Fruit fly (Drosophila melanogaster) whole organism, embryonic: ENCODE measurements around the gene CG7634.

Experiments used
- CG11560 ChIP-seq: fragments of 200-800 bp; sonication (Bioruptor generic); IDR thresholded peaks from 3 replicates; pipeline ENCODE4 v1.3.6; 2022; ENCODE audit warnings: missing biosample characterization, missing genetic modification characterization
- CG12071 ChIP-seq: fragments of 200-800 bp; sonication (Bioruptor generic); optimal IDR thresholded peaks from 3 replicates; lab custom pipeline; 2018; ENCODE audit warnings: missing biosample characterization, mild to moderate bottlenecking, missing genetic modification characterization
- CG12236 ChIP-seq: fragments of 200-800 bp; sonication (Bioruptor generic); optimal IDR thresholded peaks from 2 replicates; lab custom pipeline; 2016; ENCODE audit warnings: missing biosample characterization, missing genetic modification characterization
- CG12942 ChIP-seq: fragments of 200-800 bp; sonication (Bioruptor generic); optimal IDR thresholded peaks from 3 replicates; lab custom pipeline; 2016; ENCODE audit warnings: missing biosample characterization, missing genetic modification characterization
- CG13424 ChIP-seq: fragments of 200-800 bp; sonication (Bioruptor generic); optimal IDR thresholded peaks from 2 replicates; lab custom pipeline; 2019; ENCODE audit warnings: missing biosample characterization, mild to moderate bottlenecking, missing genetic modification characterization, moderate library complexity
- CG14050 ChIP-seq: fragments of 200-800 bp; sonication (Bioruptor generic); IDR thresholded peaks from 3 replicates; pipeline ENCODE4 v1.3.6; 2022; ENCODE audit warnings: missing biosample characterization, missing genetic modification characterization
- CG15073 ChIP-seq: fragments of 200-800 bp; sonication (Bioruptor generic); optimal IDR thresholded peaks from 2 replicates; lab custom pipeline; 2016; ENCODE audit warnings: missing biosample characterization, missing genetic modification characterization
- CG1647 ChIP-seq: fragments of 200-800 bp; sonication (Bioruptor generic); optimal IDR thresholded peaks from 3 replicates; lab custom pipeline; 2016; ENCODE audit warnings: missing biosample characterization, missing genetic modification characterization
- CG16779 ChIP-seq: fragments of 200-800 bp; sonication (Bioruptor generic); IDR thresholded peaks from 2 replicates; pipeline ENCODE4 v1.3.6; 2022; ENCODE audit warnings: missing biosample characterization, missing genetic modification characterization
- CG2116 ChIP-seq: fragments of 200-800 bp; sonication (Bioruptor generic); optimal IDR thresholded peaks from 3 replicates; lab custom pipeline; 2018; ENCODE audit warnings: missing biosample characterization, mild to moderate bottlenecking, missing genetic modification characterization
- CG2889 ChIP-seq: fragments of 200-800 bp; sonication (Bioruptor generic); IDR thresholded peaks from 3 replicates; pipeline ENCODE4 v1.3.6; 2022; ENCODE audit warnings: missing biosample characterization, missing genetic modification characterization
- CG31365 ChIP-seq: fragments of 200-800 bp; sonication (Bioruptor generic); optimal IDR thresholded peaks from 2 replicates; lab custom pipeline; 2018; ENCODE audit warnings: missing biosample characterization, mild to moderate bottlenecking, missing genetic modification characterization
- CG3995 ChIP-seq: fragments of 200-800 bp; sonication (Bioruptor generic); optimal IDR thresholded peaks from 3 replicates; lab custom pipeline; 2016; ENCODE audit warnings: missing biosample characterization, missing genetic modification characterization
- CG42726 ChIP-seq: fragments of 200-800 bp; sonication (Bioruptor generic); IDR thresholded peaks from 2 replicates; pipeline ENCODE4 v1.3.6; 2022; ENCODE audit warnings: missing biosample characterization, missing genetic modification characterization; ENCODE audit not compliant: partially characterized antibody
- CG6175 ChIP-seq: fragments of 200-800 bp; sonication (Bioruptor generic); IDR thresholded peaks from 3 replicates; pipeline ENCODE4 v1.3.6; 2022; ENCODE audit warnings: missing biosample characterization, missing genetic modification characterization
- CG6791 ChIP-seq: fragments of 200-800 bp; sonication (Bioruptor generic); IDR thresholded peaks from 3 replicates; pipeline ENCODE4 v1.3.6; 2022; ENCODE audit warnings: missing biosample characterization, missing genetic modification characterization; ENCODE audit not compliant: partially characterized antibody
- CG7271 ChIP-seq: fragments of 200-800 bp; sonication (Bioruptor generic); optimal IDR thresholded peaks from 2 replicates; lab custom pipeline; 2018; ENCODE audit warnings: missing biosample characterization, mild to moderate bottlenecking, missing genetic modification characterization, moderate library complexity
- Camta ChIP-seq: fragments of 200-800 bp; sonication (Bioruptor generic); optimal IDR thresholded peaks from 2 replicates; lab custom pipeline; 2016; ENCODE audit warnings: missing biosample characterization, missing genetic modification characterization
- CkIIα-i1 ChIP-seq: fragments of 200-800 bp; sonication (Bioruptor generic); IDR thresholded peaks from 2 replicates; pipeline ENCODE4 v1.3.6; 2022; ENCODE audit warnings: missing biosample characterization, missing genetic modification characterization
- Dref ChIP-seq: fragments of 200-800 bp; sonication (Bioruptor generic); IDR thresholded peaks from 2 replicates; pipeline ENCODE4 v1.3.6; 2022; ENCODE audit warnings: missing biosample characterization, missing genetic modification characterization
- Drgx ChIP-seq: fragments of 200-800 bp; sonication (Bioruptor generic); IDR thresholded peaks from 2 replicates; pipeline ENCODE4 v1.3.6; 2022; ENCODE audit warnings: missing biosample characterization, missing genetic modification characterization
- Hr51 ChIP-seq, 2 experiments: fragments of 200-800 bp; sonication (Bioruptor generic); optimal IDR thresholded peaks; 2 replicates in 1 of 2; 3 replicates in 1 of 2; lab custom pipeline; 2016 to 2018; ENCODE audit warnings: missing biosample characterization in 2 of 2, missing genetic modification characterization in 2 of 2, mild to moderate bottlenecking in 1 of 2, moderate library complexity in 1 of 2
- Lim3 ChIP-seq: fragments of 200-800 bp; sonication (Bioruptor generic); IDR thresholded peaks from 2 replicates; pipeline ENCODE4 v1.3.6; 2022; ENCODE audit warnings: missing biosample characterization, missing genetic modification characterization
- MTF-1 ChIP-seq: fragments of 200-800 bp; sonication (Bioruptor generic); optimal IDR thresholded peaks from 2 replicates; lab custom pipeline; 2018; ENCODE audit warnings: missing biosample characterization, mild to moderate bottlenecking, missing genetic modification characterization, borderline replicate concordance
- Nf-YB ChIP-seq: fragments of 200-800 bp; sonication (Bioruptor generic); optimal IDR thresholded peaks from 3 replicates; lab custom pipeline; 2019; ENCODE audit warnings: missing biosample characterization, mild to moderate bottlenecking, missing genetic modification characterization, moderate library complexity
- Sox100B ChIP-seq: fragments of 200-800 bp; sonication (Bioruptor generic); optimal IDR thresholded peaks from 3 replicates; lab custom pipeline; 2018; ENCODE audit warnings: missing biosample characterization, mild to moderate bottlenecking, missing genetic modification characterization
- Usf ChIP-seq: fragments of 200-800 bp; sonication (Bioruptor generic); optimal IDR thresholded peaks from 2 replicates; lab custom pipeline; 2017; ENCODE audit warnings: missing genotype, missing biosample characterization, missing genetic modification characterization
- Xrp1 ChIP-seq: fragments of 200-800 bp; sonication (Bioruptor generic); IDR thresholded peaks from 2 replicates; pipeline ENCODE4 v1.3.6; 2022; ENCODE audit warnings: missing biosample characterization, missing genetic modification characterization
- aop ChIP-seq: fragments of 200-800 bp; sonication (Bioruptor generic); IDR thresholded peaks from 2 replicates; pipeline ENCODE4 v1.3.6; 2022; ENCODE audit warnings: missing biosample characterization, missing genetic modification characterization
- bigmax ChIP-seq: fragments of 200-800 bp; sonication (Bioruptor generic); optimal IDR thresholded peaks from 2 replicates; lab custom pipeline; 2018; ENCODE audit warnings: missing biosample characterization, mild to moderate bottlenecking, missing genetic modification characterization
- cg ChIP-seq: fragments of 200-800 bp; sonication (Bioruptor generic); optimal IDR thresholded peaks from 3 replicates; lab custom pipeline; 2019; ENCODE audit warnings: missing biosample characterization, mild to moderate bottlenecking, missing genetic modification characterization, moderate library complexity
- chn ChIP-seq: fragments of 200-800 bp; sonication (Bioruptor generic); optimal IDR thresholded peaks from 2 replicates; lab custom pipeline; 2016; ENCODE audit warnings: missing biosample characterization, missing genetic modification characterization
- ci ChIP-seq: fragments of 200-800 bp; sonication (Bioruptor generic); IDR thresholded peaks from 3 replicates; pipeline ENCODE4 v1.3.6; 2022; ENCODE audit warnings: missing biosample characterization, missing genetic modification characterization
- crp ChIP-seq, 2 experiments: fragments of 200-800 bp; sonication (Bioruptor generic); optimal IDR thresholded peaks; 2 replicates in 1 of 2; 3 replicates in 1 of 2; lab custom pipeline; 2017; ENCODE audit warnings: missing biosample characterization in 2 of 2, missing genetic modification characterization in 2 of 2, mild to moderate bottlenecking in 1 of 2, moderate library complexity in 1 of 2
- ems ChIP-seq: fragments of 200-800 bp; sonication (Bioruptor generic); optimal IDR thresholded peaks from 3 replicates; lab custom pipeline; 2016; ENCODE audit warnings: missing biosample characterization, missing genetic modification characterization
- fd102C ChIP-seq: fragments of 200-800 bp; sonication (Bioruptor generic); optimal IDR thresholded peaks from 2 replicates; lab custom pipeline; 2018; ENCODE audit warnings: missing biosample characterization, mild to moderate bottlenecking, missing genetic modification characterization, moderate library complexity
- fd64A ChIP-seq: fragments of 200-800 bp; sonication (Bioruptor generic); optimal IDR thresholded peaks from 3 replicates; lab custom pipeline; 2018; ENCODE audit warnings: missing biosample characterization, mild to moderate bottlenecking, missing genetic modification characterization
- gce ChIP-seq: fragments of 200-800 bp; sonication (Bioruptor generic); IDR thresholded peaks from 3 replicates; pipeline ENCODE4 v1.3.6; 2022; ENCODE audit warnings: missing biosample characterization, missing genetic modification characterization
- her ChIP-seq: fragments of 200-800 bp; sonication (Bioruptor generic); optimal IDR thresholded peaks from 2 replicates; lab custom pipeline; 2016; ENCODE audit warnings: missing biosample characterization, missing genetic modification characterization
- lola ChIP-seq, 3 experiments: fragments of >200 bp in 2 of 3; fragments of 200-800 bp in 1 of 3; sonication (Bioruptor generic) in 1 of 3; optimal IDR thresholded peaks; 2 replicates each; lab custom pipeline; 2017 to 2019; ENCODE audit warnings: missing biosample characterization in 3 of 3, missing genetic modification characterization in 3 of 3, mild to moderate bottlenecking in 1 of 3, moderate library complexity in 1 of 3
- mirr ChIP-seq: fragments of 200-800 bp; sonication (Bioruptor generic); optimal IDR thresholded peaks from 3 replicates; lab custom pipeline; 2018; ENCODE audit warnings: missing biosample characterization, mild to moderate bottlenecking, missing genetic modification characterization
- nerfin-1 ChIP-seq: fragments of 200-800 bp; sonication (Bioruptor generic); optimal IDR thresholded peaks from 3 replicates; lab custom pipeline; 2019; ENCODE audit warnings: missing biosample characterization, mild to moderate bottlenecking, missing genetic modification characterization, moderate library complexity
- odd ChIP-seq: fragments of 200-800 bp; sonication (Bioruptor generic); optimal IDR thresholded peaks from 2 replicates; lab custom pipeline; 2017; ENCODE audit warnings: missing biosample characterization, mild to moderate bottlenecking, missing genetic modification characterization
- pan ChIP-seq, 4 experiments: fragments of >200 bp in 3 of 4; fragments of 200-800 bp in 1 of 4; sonication (Bioruptor generic) in 1 of 4; optimal IDR thresholded peaks in 3 of 4; IDR thresholded peaks in 1 of 4; 2 replicates each; pipeline versions ENCODE4 v1.3.6 to Lab custom; 2017 to 2022; ENCODE audit warnings: missing biosample characterization in 2 of 4, missing genetic modification characterization in 2 of 4, mixed read lengths in 1 of 4
- pros ChIP-seq: fragments of 200-800 bp; sonication (Bioruptor generic); optimal IDR thresholded peaks from 3 replicates; lab custom pipeline; 2019; ENCODE audit warnings: missing biosample characterization, mild to moderate bottlenecking, missing genetic modification characterization, moderate library complexity
- rib ChIP-seq: fragments of 200-800 bp; sonication (Bioruptor generic); IDR thresholded peaks from 2 replicates; pipeline ENCODE4 v1.3.6; 2022; ENCODE audit warnings: missing biosample characterization, missing genetic modification characterization
- sob ChIP-seq: fragments of 200-800 bp; sonication (Bioruptor generic); IDR thresholded peaks from 2 replicates; pipeline ENCODE4 v1.3.6; 2022; ENCODE audit warnings: missing biosample characterization, missing genetic modification characterization
- tap ChIP-seq: fragments of 200-800 bp; optimal IDR thresholded peaks from 3 replicates; lab custom pipeline; 2019; ENCODE audit warnings: missing biosample characterization, mild to moderate bottlenecking, missing genetic modification characterization, moderate library complexity
- toy ChIP-seq: fragments of 200-800 bp; sonication (Bioruptor generic); IDR thresholded peaks from 2 replicates; pipeline ENCODE4 v1.3.6; 2022; ENCODE audit warnings: missing biosample characterization, missing genetic modification characterization
- ttk ChIP-seq: fragments of 200-800 bp; sonication (Bioruptor generic); IDR thresholded peaks from 2 replicates; pipeline ENCODE4 v2.1.2; 2022; ENCODE audit warnings: missing biosample characterization, missing genetic modification characterization
- zen ChIP-seq: fragments of 200-800 bp; sonication (Bioruptor generic); optimal IDR thresholded peaks from 3 replicates; lab custom pipeline; 2018; ENCODE audit warnings: missing biosample characterization, mild to moderate bottlenecking, missing genetic modification characterization, moderate library complexity

Gene CG7634

dm6 chr3L:21610535-21610934, 45.3 kb downstream of the CG7634 start:
- TF ChIP-seq ttk (GFP tag; lab: Robert Waterston, UW) (no peak), CG11560 (0 out of 3 replicates have a peak, but pooled peaks have one; percentile 37), mirr (GFP tag; lab: Kevin White, UChicago) (no peak), CG12942 (GFP tag; lab: Kevin White, UChicago) (no peak), bigmax (GFP tag; lab: Kevin White, UChicago) (no peak), CG15073 (no peak), CG13424 (no peak), odd (GFP tag; lab: Kevin White, UChicago) (no peak), Camta (GFP tag; lab: Kevin White, UChicago) (no peak), CG2116 (GFP tag; lab: Kevin White, UChicago) (no peak), CG1647 (GFP tag; lab: Kevin White, UChicago) (no peak), ci (GFP tag; lab: Robert Waterston, UW) (no peak), CG31365 (tag; lab: Kevin White, UChicago) (no peak), CG14050 (no peak), CG16779 (no peak), MTF-1 (no peak), Nf-YB (GFP tag; lab: Kevin White, UChicago) (peak; percentile 92), rib (GFP tag; lab: Robert Waterston, UW) (no peak), Hr51 (GFP tag; optimal IDR thresholded peaks at IDR 0.05; lab: Kevin White, UChicago) (no peak), CG7271 (tag; lab: Kevin White, UChicago) (no peak), chn (GFP tag; lab: Kevin White, UChicago) (no peak), CG2889 (GFP tag; lab: Robert Waterston, UW) (no peak), ems (GFP tag; lab: Kevin White, UChicago) (no peak), CG42726 (GFP tag; lab: Robert Waterston, UW) (no peak), Sox100B (no peak), gce (GFP tag; lab: Robert Waterston, UW) (no peak), fd64A (GFP tag; lab: Kevin White, UChicago) (no peak), CG3995 (GFP tag; lab: Kevin White, UChicago) (no peak), tap (no peak), fd102C (GFP tag; lab: Kevin White, UChicago) (no peak), pros (GFP tag; lab: Kevin White, UChicago) (peak; percentile 60), aop (GFP tag; lab: Robert Waterston, UW) (no peak), cg (GFP tag; lab: Kevin White, UChicago) (peak; percentile 64), zen (no peak), CG6175 (GFP tag; lab: Robert Waterston, UW) (0 out of 3 replicates have a peak, but pooled peaks have one; percentile 27), nerfin-1 (tag; lab: Kevin White, UChicago) (peak; percentile 18), Usf (GFP tag; lab: Kevin White, UChicago) (no peak), her (GFP tag; lab: Kevin White, UChicago) (no peak), Drgx (GFP tag; lab: Robert Waterston, UW) (no peak), toy (GFP tag; lab: Robert Waterston, UW) (no peak), CG12236 (GFP tag; lab: Kevin White, UChicago) (no peak), pan (optimal IDR thresholded peaks at IDR 0.05; lab: Kevin White, UChicago) (no peak), pan (GFP tag; optimal IDR thresholded peaks at IDR 0.05 in 1 of 2, IDR thresholded peaks at IDR 0.05 in 1 of 2) (no peak), Lim3 (GFP tag; lab: Robert Waterston, UW) (no peak), sob (GFP tag; lab: Robert Waterston, UW) (no peak), Dref (no peak), CG12071 (no peak), lola (GFP tag; optimal IDR thresholded peaks at IDR 0.05; lab: Kevin White, UChicago) (no peak), Xrp1 (GFP tag; lab: Robert Waterston, UW) (no peak), CkIIα-i1 (no peak), CG6791 (GFP tag; lab: Robert Waterston, UW) (no peak), crp (GFP tag; optimal IDR thresholded peaks at IDR 0.05; lab: Kevin White, UChicago) (no peak)
